Comparison of ENCODE assay signal across 6 fruit fly cellular contexts in the genomic region with DNA sequence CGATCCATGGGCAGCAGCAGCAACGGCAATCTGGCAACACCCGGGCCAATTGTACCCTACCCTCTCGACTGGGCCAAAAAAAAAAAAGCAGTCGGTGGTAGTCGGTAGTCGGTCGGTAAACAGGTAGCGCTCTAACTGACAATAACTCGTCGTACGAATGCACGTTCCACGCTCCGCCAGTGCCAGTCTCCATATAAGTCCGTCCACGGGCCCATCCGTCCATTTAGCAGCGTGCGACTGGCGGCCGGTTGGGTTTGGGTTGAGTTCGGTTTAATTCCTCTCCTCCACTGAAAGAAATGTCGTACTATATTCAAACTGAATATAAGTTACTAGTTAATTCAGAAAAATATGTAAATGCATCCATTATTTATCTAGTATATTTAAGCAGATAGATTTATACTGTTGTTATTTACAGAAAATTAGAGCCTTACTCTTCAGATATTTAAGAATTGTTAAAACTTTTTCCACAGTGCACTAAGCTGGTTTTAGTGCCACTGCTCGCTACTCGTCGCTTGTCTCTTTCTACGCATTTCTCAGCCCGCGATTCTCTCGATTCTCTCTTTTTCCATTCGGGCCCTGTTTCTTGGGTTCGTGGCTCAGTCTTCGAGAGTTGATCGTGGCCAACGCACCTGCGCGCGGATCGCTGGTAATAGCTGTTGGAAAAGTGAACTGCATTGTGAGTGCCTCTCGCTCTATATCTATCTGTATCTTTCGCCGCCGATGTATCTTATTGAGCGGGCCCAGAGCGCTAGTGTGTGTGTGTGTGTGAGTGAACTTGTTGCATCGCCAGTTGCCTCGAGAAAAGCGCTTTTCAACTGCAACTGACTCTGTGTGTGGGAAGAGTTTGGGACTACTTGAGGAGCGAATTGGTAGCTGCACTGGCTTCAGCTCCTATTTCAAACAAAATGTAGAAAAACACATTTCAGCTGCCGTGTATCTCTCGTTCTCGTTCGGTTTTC.
TF ChIP-seq lines count a peak whose summit lies in the region.

Gene bowl, plus strand, starts transcription at position 592 of the 959 bp plus-strand sequence.

- TF ChIP-seq CTCF in whole organism, embryonic (GFP tag; optimal IDR thresholded peaks at IDR 0.05; lab: Kevin White, UChicago): peak; percentile 43

TF ChIP-seq in whole organism, 6 proteins besides CTCF, POLR2A, EP300 and RAD21:
- no peak for TF ChIP-seq psq (optimal IDR thresholded peaks at IDR 0.05; lab: Kevin White, UChicago)
- TF ChIP-seq CG8478 (optimal IDR thresholded peaks at IDR 0.05; lab: Kevin White, UChicago): no peak
- no peak for TF ChIP-seq EcR (GFP tag; optimal IDR thresholded peaks at IDR 0.05; lab: Kevin White, UChicago)
- no peak for TF ChIP-seq usp (GFP tag; optimal IDR thresholded peaks at IDR 0.05; lab: Kevin White, UChicago)
- TF ChIP-seq Dll (optimal IDR thresholded peaks at IDR 0.05; lab: Kevin White, UChicago): peak; percentile 70
- TF ChIP-seq pan (optimal IDR thresholded peaks at IDR 0.05; lab: Kevin White, UChicago): no peak

TF ChIP-seq in whole organism, adult, 20 proteins besides CTCF, POLR2A, EP300 and RAD21 (continues in another document):
- TF ChIP-seq ovo (GFP tag; optimal IDR thresholded peaks at IDR 0.05; lab: Kevin White, UChicago) (peak; percentile 56), Crg-1 (GFP tag; optimal IDR thresholded peaks at IDR 0.05; lab: Kevin White, UChicago) (peak; percentile 70), CG14711 (tag; optimal IDR thresholded peaks at IDR 0.05; lab: Kevin White, UChicago) (peak; percentile 70), Hr96 (GFP tag; optimal IDR thresholded peaks at IDR 0.05; lab: Kevin White, UChicago) (peak; percentile 73), bab1 (GFP tag; optimal IDR thresholded peaks at IDR 0.05; lab: Kevin White, UChicago) (peak; percentile 88), CG12768 (GFP tag; optimal IDR thresholded peaks at IDR 0.05; lab: Kevin White, UChicago) (peak; percentile 69), pad (GFP tag; optimal IDR thresholded peaks at IDR 0.05; lab: Kevin White, UChicago) (peak; percentile 35), tj (GFP tag; optimal IDR thresholded peaks at IDR 0.05; lab: Kevin White, UChicago) (peak; percentile 69), CG7045 (GFP tag; optimal IDR thresholded peaks at IDR 0.05; lab: Kevin White, UChicago) (peak; percentile 80), cic (GFP tag; optimal IDR thresholded peaks at IDR 0.05; lab: Kevin White, UChicago) (peak; percentile 54), CG5204 (GFP tag; optimal IDR thresholded peaks at IDR 0.05; lab: Kevin White, UChicago) (peak; percentile 82), cnc (optimal IDR thresholded peaks at IDR 0.05; lab: Kevin White, UChicago) (no peak), Clk (GFP tag; optimal IDR thresholded peaks at IDR 0.05; lab: Kevin White, UChicago) (no peak), CG7101 (tag; optimal IDR thresholded peaks at IDR 0.05; lab: Kevin White, UChicago) (peak; percentile 94)

TF ChIP-seq in whole organism, embryonic, 481 proteins besides CTCF, POLR2A, EP300 and RAD21 (continues in another document):
- TF ChIP-seq org-1 (GFP tag; optimal IDR thresholded peaks at IDR 0.05; lab: Kevin White, UChicago): peak; percentile 96
- TF ChIP-seq CG10654 (GFP tag; optimal IDR thresholded peaks at IDR 0.05; lab: Kevin White, UChicago): peak; percentile 85
- no peak for TF ChIP-seq Dp (GFP tag; optimal IDR thresholded peaks at IDR 0.05; lab: Kevin White, UChicago)
- peak; percentile 58 for TF ChIP-seq emc (GFP tag; optimal IDR thresholded peaks at IDR 0.05; lab: Kevin White, UChicago)
- peak; percentile 82 for TF ChIP-seq Dad (GFP tag; optimal IDR thresholded peaks at IDR 0.05; lab: Kevin White, UChicago)
- peak; percentile 49; the same call in 1 of the 2 replicates for TF ChIP-seq Dip2 (GFP tag; IDR thresholded peaks at IDR 0.05; lab: Robert Waterston, UW)
- TF ChIP-seq Usf (GFP tag; optimal IDR thresholded peaks at IDR 0.05; lab: Kevin White, UChicago): peak; percentile 92
- peak; percentile 81 for TF ChIP-seq CG6765 (GFP tag; optimal IDR thresholded peaks at IDR 0.05; lab: Kevin White, UChicago)
- peak; percentile 89 for TF ChIP-seq Spps (tag; optimal IDR thresholded peaks at IDR 0.05; lab: Kevin White, UChicago)
- peak; percentile 92 for TF ChIP-seq CG8388 (GFP tag; optimal IDR thresholded peaks at IDR 0.05; lab: Kevin White, UChicago)
- TF ChIP-seq CG31224 (GFP tag; IDR thresholded peaks at IDR 0.05; lab: Robert Waterston, UW): peak; percentile 88
- TF ChIP-seq CG12299 (tag; optimal IDR thresholded peaks at IDR 0.05; lab: Kevin White, UChicago): peak; percentile 95
- peak; percentile 86 for TF ChIP-seq Bdp1 (GFP tag; optimal IDR thresholded peaks at IDR 0.05; lab: Kevin White, UChicago)
- peak; percentile 88 for TF ChIP-seq CG7357 (GFP tag; IDR thresholded peaks at IDR 0.05; lab: Robert Waterston, UW)
- peak; percentile 92 for TF ChIP-seq NK7.1 (GFP tag; optimal IDR thresholded peaks at IDR 0.05; lab: Kevin White, UChicago)

TF ChIP-seq in whole organism, prepupa, 60 proteins besides CTCF, POLR2A, EP300 and RAD21 (continues in another document):
- peak; percentile 89 for TF ChIP-seq CG11902 (GFP tag; optimal IDR thresholded peaks at IDR 0.05; lab: Kevin White, UChicago)
- peak; percentile 99 for TF ChIP-seq CG6163 (GFP tag; IDR thresholded peaks at IDR 0.05; lab: Robert Waterston, UW)
- peak; percentile 91 for TF ChIP-seq CG8319 (GFP tag; optimal IDR thresholded peaks at IDR 0.05; lab: Kevin White, UChicago)
- TF ChIP-seq esn (GFP tag; optimal IDR thresholded peaks at IDR 0.05; lab: Kevin White, UChicago): peak; percentile 99
- peak; percentile 99 for TF ChIP-seq eg (GFP tag; IDR thresholded peaks at IDR 0.05; lab: Robert Waterston, UW)
- TF ChIP-seq CG7368 (GFP tag; optimal IDR thresholded peaks at IDR 0.05; lab: Kevin White, UChicago): peak; percentile 92
- peak; percentile 97 for TF ChIP-seq Gug (GFP tag; IDR thresholded peaks at IDR 0.05; lab: Robert Waterston, UW)
- peak; percentile 97 for TF ChIP-seq CG3919 (GFP tag; optimal IDR thresholded peaks at IDR 0.05; lab: Kevin White, UChicago)
- peak; percentile 96 for TF ChIP-seq Eip93F (GFP tag; optimal IDR thresholded peaks at IDR 0.05; lab: Kevin White, UChicago)
- peak; percentile 94 for TF ChIP-seq fd59A (GFP tag; optimal IDR thresholded peaks at IDR 0.05; lab: Kevin White, UChicago)
- TF ChIP-seq Lpt (GFP tag; optimal IDR thresholded peaks at IDR 0.05; lab: Kevin White, UChicago): peak; percentile 96
- peak; percentile 100 for TF ChIP-seq Eip78C (GFP tag; lab: Kevin White, UChicago)
- peak; percentile 99 for TF ChIP-seq CG6792 (GFP tag; optimal IDR thresholded peaks at IDR 0.05; lab: Kevin White, UChicago)
- TF ChIP-seq CG16779 (tag; optimal IDR thresholded peaks at IDR 0.05; lab: Kevin White, UChicago): peak; percentile 94
- peak; percentile 93 for TF ChIP-seq CG6276 (GFP tag; optimal IDR thresholded peaks at IDR 0.05; lab: Kevin White, UChicago)
- TF ChIP-seq topi (GFP tag; optimal IDR thresholded peaks at IDR 0.05; lab: Kevin White, UChicago): peak; percentile 97

TF ChIP-seq in whole organism, pupa, 21 proteins besides CTCF, POLR2A, EP300 and RAD21 (continues in another document):
- TF ChIP-seq CG14655 (GFP tag; optimal IDR thresholded peaks at IDR 0.05; lab: Kevin White, UChicago) (peak; percentile 96), CG13204 (GFP tag; optimal IDR thresholded peaks at IDR 0.05; lab: Kevin White, UChicago) (peak; percentile 94), Pif1B (GFP tag; optimal IDR thresholded peaks at IDR 0.05; lab: Kevin White, UChicago) (peak; percentile 94), EcR (GFP tag; optimal IDR thresholded peaks at IDR 0.05; lab: Kevin White, UChicago) (peak; percentile 73), gl (tag; optimal IDR thresholded peaks at IDR 0.05; lab: Kevin White, UChicago) (peak; percentile 88), CG8159 (tag; optimal IDR thresholded peaks at IDR 0.05; lab: Kevin White, UChicago) (peak; percentile 96), CG9948 (tag; optimal IDR thresholded peaks at IDR 0.05; lab: Kevin White, UChicago) (peak; percentile 97), CG32121 (GFP tag; IDR thresholded peaks at IDR 0.05; lab: Robert Waterston, UW) (peak; percentile 98), rn (GFP tag; IDR thresholded peaks at IDR 0.05; lab: Robert Waterston, UW) (peak; percentile 96), D1 (tag; optimal IDR thresholded peaks at IDR 0.05; lab: Kevin White, UChicago) (peak; percentile 93), CG12605 (GFP tag; IDR thresholded peaks at IDR 0.05; lab: Robert Waterston, UW) (peak; percentile 98), Ets98B (GFP tag; IDR thresholded peaks at IDR 0.05; lab: Robert Waterston, UW) (peak; percentile 98), CG17806 (tag; optimal IDR thresholded peaks at IDR 0.05; lab: Kevin White, UChicago) (peak; percentile 94), CG8301 (tag; optimal IDR thresholded peaks at IDR 0.05; lab: Kevin White, UChicago) (peak; percentile 95), CG15710 (tag; optimal IDR thresholded peaks at IDR 0.05; lab: Kevin White, UChicago) (peak; percentile 99), CG34367 (tag; optimal IDR thresholded peaks at IDR 0.05; lab: Kevin White, UChicago) (peak; percentile 92), CG10348 (GFP tag; IDR thresholded peaks at IDR 0.05; lab: Robert Waterston, UW) (peak; percentile 88)

TF ChIP-seq in whole organism, wandering third instar larva, 38 proteins besides CTCF, POLR2A, EP300 and RAD21 (continues in another document):
- TF ChIP-seq GATAd (GFP tag; optimal IDR thresholded peaks at IDR 0.05; lab: Kevin White, UChicago): peak; percentile 84
- TF ChIP-seq dsf (GFP tag; optimal IDR thresholded peaks at IDR 0.05; lab: Kevin White, UChicago; ENCODE audit: borderline replicate concordance): peak; percentile 92
- peak; percentile 92 for TF ChIP-seq dmrt93B (GFP tag; optimal IDR thresholded peaks at IDR 0.05; lab: Kevin White, UChicago)
- peak; percentile 97 for TF ChIP-seq psq (GFP tag; optimal IDR thresholded peaks at IDR 0.05; lab: Kevin White, UChicago)
- TF ChIP-seq OdsH (GFP tag; optimal IDR thresholded peaks at IDR 0.05; lab: Kevin White, UChicago): peak; percentile 99
- peak; percentile 78 for TF ChIP-seq CG9705 (GFP tag; optimal IDR thresholded peaks at IDR 0.05; lab: Kevin White, UChicago)
- peak; percentile 97 for TF ChIP-seq Jra (GFP tag; optimal IDR thresholded peaks at IDR 0.05; lab: Kevin White, UChicago)
- TF ChIP-seq lola (GFP tag; optimal IDR thresholded peaks at IDR 0.05; lab: Kevin White, UChicago): no peak
- peak; percentile 95 for TF ChIP-seq sage (GFP tag; optimal IDR thresholded peaks at IDR 0.05; lab: Kevin White, UChicago)
- peak; percentile 13 for TF ChIP-seq Dfd (GFP tag; optimal IDR thresholded peaks at IDR 0.05; lab: Kevin White, UChicago)
- no peak for TF ChIP-seq Hr78 (GFP tag; optimal IDR thresholded peaks at IDR 0.05; lab: Kevin White, UChicago)
- TF ChIP-seq dl (GFP tag; optimal IDR thresholded peaks at IDR 0.05; lab: Kevin White, UChicago; ENCODE audit: insufficient read depth in 1 of 2, partially characterized antibody in 2 of 2): peak; percentile 62 to 67
- TF ChIP-seq woc (GFP tag; optimal IDR thresholded peaks at IDR 0.05; lab: Kevin White, UChicago): peak; percentile 96
- peak; percentile 97 for TF ChIP-seq sv (GFP tag; optimal IDR thresholded peaks at IDR 0.05; lab: Kevin White, UChicago)
- TF ChIP-seq rgr (GFP tag; optimal IDR thresholded peaks at IDR 0.05; lab: Kevin White, UChicago): peak; percentile 96
- TF ChIP-seq Mio (GFP tag; optimal IDR thresholded peaks at IDR 0.05; lab: Kevin White, UChicago): peak; percentile 60
- TF ChIP-seq tai (GFP tag; optimal IDR thresholded peaks at IDR 0.05; lab: Kevin White, UChicago): peak; percentile 96
